Fruit fly (Drosophila melanogaster): Measurements from ENCODE around the gene tau.

The tau gene

DNA sequence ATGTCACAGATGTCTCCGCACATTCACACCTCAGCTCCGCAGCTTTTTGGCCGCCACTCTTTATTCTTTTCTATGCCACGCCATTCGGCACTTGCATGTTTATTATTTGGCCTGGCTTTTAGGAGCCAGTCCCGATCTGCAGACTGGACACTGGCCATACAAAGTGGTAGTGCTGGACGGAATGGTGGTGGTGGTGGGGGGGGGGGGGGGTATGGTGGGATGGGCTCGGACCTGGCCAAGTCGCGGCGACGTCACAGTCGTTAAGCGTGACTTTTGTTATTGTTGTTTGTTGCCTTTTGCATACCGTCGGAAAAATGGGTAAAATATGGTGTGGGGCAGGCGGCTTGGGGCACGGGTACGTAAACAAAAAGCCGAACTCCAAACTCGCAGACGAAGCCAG is 28.3 kb upstream of the tau start:
- peak; percentile 3 for TF ChIP-seq CG1621 (tag; optimal IDR thresholded peaks at IDR 0.05)
- peak; percentile 89 for TF ChIP-seq dsx (GFP tag; optimal IDR thresholded peaks at IDR 0.05; ENCODE audit: poor library complexity, severe bottlenecking)
- no peak for TF ChIP-seq CG11902 (GFP tag; optimal IDR thresholded peaks at IDR 0.05)
- TF ChIP-seq ss (GFP tag; optimal IDR thresholded peaks at IDR 0.05) = peak in 1 of 2 experiments; percentile 64

DNA sequence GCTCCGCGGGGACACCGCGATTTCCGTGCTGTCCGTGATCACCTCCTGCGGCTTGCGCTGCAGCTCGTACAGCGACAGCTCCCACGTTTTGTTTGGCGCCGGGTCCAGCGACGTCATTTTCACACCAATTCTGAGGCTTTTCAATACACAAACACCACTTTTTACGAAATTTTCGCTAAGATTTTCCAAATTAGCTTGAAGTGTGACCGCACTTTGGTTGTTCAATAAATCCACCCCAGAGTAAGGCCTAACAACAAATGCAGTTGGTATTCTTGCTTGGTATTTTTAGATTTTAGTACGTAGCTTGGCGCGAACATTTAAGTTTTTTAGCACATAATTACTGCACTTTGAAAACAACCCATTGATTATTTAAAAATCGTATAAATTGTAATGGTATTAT is 25.0 kb upstream of the tau start, which contains the start of gene Sce:
Sce (minus strand) TSS at position 231 of the 400 bp plus-strand sequence.
- TF ChIP-seq Eip93F (GFP tag; optimal IDR thresholded peaks at IDR 0.05) = no peak
- no peak for TF ChIP-seq CG34406 (GFP tag; optimal IDR thresholded peaks at IDR 0.05)
- TF ChIP-seq CG3032 (tag; optimal IDR thresholded peaks at IDR 0.05) = no peak
- no peak for TF ChIP-seq CG31627 (GFP tag; optimal IDR thresholded peaks at IDR 0.05)
- no peak for TF ChIP-seq ss (GFP tag; optimal IDR thresholded peaks at IDR 0.05)
- no peak for TF ChIP-seq Hr38 (GFP tag; optimal IDR thresholded peaks at IDR 0.05)

DNA sequence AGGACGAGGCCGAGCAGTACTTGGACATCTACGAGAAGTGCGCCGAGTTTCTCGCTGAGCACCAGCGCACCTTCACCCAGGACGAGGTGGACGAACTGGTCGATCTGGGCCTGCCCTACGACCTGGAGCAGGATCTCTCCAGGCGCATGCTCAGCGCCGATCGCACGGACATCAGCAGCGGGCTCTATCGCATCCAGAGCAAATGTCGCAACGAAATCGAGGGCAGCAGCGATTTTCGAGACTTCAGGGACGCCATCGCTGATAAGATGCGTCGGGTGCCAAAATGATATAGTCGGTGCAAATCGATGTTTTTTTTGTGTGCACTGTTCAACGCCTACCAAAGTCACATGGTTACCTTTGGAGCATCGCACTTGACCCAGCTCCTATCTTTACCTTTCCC is 22.9 kb upstream of the tau start:
- TF ChIP-seq Eip78C (GFP tag) = peak; percentile 47
- peak; percentile 89 for TF ChIP-seq svp (GFP tag)
- no peak for TF ChIP-seq spab (GFP tag; optimal IDR thresholded peaks at IDR 0.05)

DNA sequence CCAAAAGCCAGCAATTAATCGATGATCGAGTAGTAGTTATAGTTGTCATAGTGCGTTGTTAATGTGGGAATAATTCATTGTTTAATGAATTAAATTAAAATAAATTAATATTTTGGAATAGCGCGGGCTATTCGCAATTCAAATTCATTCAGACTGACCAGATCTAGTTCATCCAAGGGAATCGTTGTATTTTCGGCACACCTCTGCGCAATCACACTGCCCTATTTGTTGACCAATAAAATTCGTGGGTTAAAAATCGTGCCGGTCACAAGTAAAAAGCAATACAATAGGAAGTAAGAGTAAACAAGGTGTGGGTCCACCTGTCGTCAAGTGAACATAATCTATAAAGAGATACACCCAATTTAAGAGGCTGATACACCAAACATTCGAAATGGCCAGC is 22.2 kb upstream of the tau start, which contains the start of gene CG12883:
CG12883 (plus strand) TSS at position 273 of the 400 bp plus-strand sequence.
- TF ChIP-seq svp (GFP tag) (peak; percentile 49), Eip78C (GFP tag) (peak; percentile 35), Sox14 (GFP tag; optimal IDR thresholded peaks at IDR 0.05) (peak; percentile 19), Hr4 (GFP tag; optimal IDR thresholded peaks at IDR 0.05) (no peak)

DNA sequence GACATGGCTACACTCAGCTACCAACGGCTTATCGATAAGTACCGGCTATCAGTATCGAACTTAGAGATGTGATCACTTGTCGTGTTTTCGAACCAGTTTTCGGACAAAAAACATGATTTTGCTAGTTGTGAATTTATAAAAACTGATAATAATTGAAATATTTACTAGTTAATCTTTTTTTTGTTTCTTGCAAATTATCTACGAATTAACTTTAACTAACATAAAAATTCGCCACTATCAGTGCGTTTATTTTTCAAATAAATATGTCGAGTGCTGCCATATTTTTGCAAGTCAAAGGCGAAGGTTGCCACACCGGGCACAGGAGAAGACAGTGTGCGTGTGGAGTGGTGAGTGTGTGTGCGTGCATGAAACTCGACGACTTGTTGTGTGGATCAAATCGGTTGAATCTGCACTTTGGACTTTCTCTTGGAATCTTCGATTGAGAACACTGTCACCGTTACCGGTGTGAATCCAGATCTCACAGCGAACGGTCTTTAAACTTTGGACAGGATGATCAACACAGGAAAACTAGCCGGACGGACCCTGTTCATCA is 20.5 kb upstream of the tau start, which contains the start of gene Hsdl2:
Hsdl2 (plus strand) TSS at position 349 of the 553 bp plus-strand sequence.
- TF ChIP-seq CG3919 (GFP tag; optimal IDR thresholded peaks at IDR 0.05) (peak; percentile 87), Sox14 (GFP tag; optimal IDR thresholded peaks at IDR 0.05) (peak; percentile 50), CG6163 (GFP tag; IDR thresholded peaks at IDR 0.05) (peak; percentile 56; the same call in 2 of the 3 replicates), dac (GFP tag; optimal IDR thresholded peaks at IDR 0.05) (peak; percentile 41), net (GFP tag; optimal IDR thresholded peaks at IDR 0.05) (peak; percentile 81), Lpt (GFP tag; optimal IDR thresholded peaks at IDR 0.05) (peak; percentile 79), acj6 (GFP tag; optimal IDR thresholded peaks at IDR 0.05) (peak; percentile 29), topi (GFP tag; optimal IDR thresholded peaks at IDR 0.05) (peak; percentile 64), CG3032 (tag; optimal IDR thresholded peaks at IDR 0.05) (no peak), ss (GFP tag; optimal IDR thresholded peaks at IDR 0.05) (peak; percentile 94 to 97), fd59A (GFP tag; optimal IDR thresholded peaks at IDR 0.05) (no peak), CG10669 (GFP tag; optimal IDR thresholded peaks at IDR 0.05) (peak; percentile 84), esn (GFP tag; optimal IDR thresholded peaks at IDR 0.05) (no peak), fkh (GFP tag; optimal IDR thresholded peaks at IDR 0.05) (no peak), svp (GFP tag) (peak; percentile 98), CG11294 (GFP tag; IDR thresholded peaks at IDR 0.05) (no peak), CG9139 (GFP tag; optimal IDR thresholded peaks at IDR 0.05) (peak; percentile 95), Ets21C (GFP tag; optimal IDR thresholded peaks at IDR 0.05) (peak; percentile 55), CG15336 (GFP tag; IDR thresholded peaks at IDR 0.05) (peak; percentile 69; the same call in 1 of the 2 replicates), CG1621 (tag; optimal IDR thresholded peaks at IDR 0.05) (peak; percentile 80), CG6808 (GFP tag; optimal IDR thresholded peaks at IDR 0.05) (peak; percentile 93), fd85E (GFP tag; optimal IDR thresholded peaks at IDR 0.05) (peak; percentile 72), CG11902 (GFP tag; optimal IDR thresholded peaks at IDR 0.05) (no peak), Gug (GFP tag; IDR thresholded peaks at IDR 0.05) (no peak), Hr4 (GFP tag; optimal IDR thresholded peaks at IDR 0.05) (peak; percentile 47), Ets96B (tag; optimal IDR thresholded peaks at IDR 0.05) (peak; percentile 67), Eip93F (GFP tag; optimal IDR thresholded peaks at IDR 0.05) (peak; percentile 26), salr (GFP tag; optimal IDR thresholded peaks at IDR 0.05) (peak; percentile 64 to 76), CG4318 (GFP tag; optimal IDR thresholded peaks at IDR 0.05) (no peak), Eip78C (GFP tag) (no peak), Eip75B (GFP tag; optimal IDR thresholded peaks at IDR 0.05) (peak; percentile 53), CG32006 (GFP tag; optimal IDR thresholded peaks at IDR 0.05) (peak; percentile 56), CG8119 (GFP tag; IDR thresholded peaks at IDR 0.05) (peak; percentile 76), CG10631 (GFP tag; optimal IDR thresholded peaks at IDR 0.05) (no peak), CG11762 (GFP tag; optimal IDR thresholded peaks at IDR 0.05; ENCODE audit: insufficient read depth) (peak; percentile 73), Sox102F (GFP tag; optimal IDR thresholded peaks at IDR 0.05) (peak; percentile 48)
